Fruit fly (Drosophila melanogaster) whole organism, embryonic: Measurements from ENCODE around the gene obst-F.

Experiments used
- Aef1 ChIP-seq: fragments of 200-800 bp; sonication (Bioruptor generic); IDR thresholded peaks from 3 replicates; pipeline ENCODE4 v1.3.6; 2022; ENCODE audit warnings: missing biosample characterization, missing genetic modification characterization
- Asciz ChIP-seq: fragments of 200-800 bp; sonication (Bioruptor generic); optimal IDR thresholded peaks from 2 replicates; lab custom pipeline; 2017; ENCODE audit warnings: missing biosample characterization, mild to moderate bottlenecking, missing genetic modification characterization, missing genetic modification reagents
- CG14965 ChIP-seq: fragments of 200-800 bp; sonication (Bioruptor generic); optimal IDR thresholded peaks from 2 replicates; lab custom pipeline; 2016; ENCODE audit warnings: missing biosample characterization, missing genetic modification characterization, borderline replicate concordance
- CG15073 ChIP-seq: fragments of 200-800 bp; sonication (Bioruptor generic); optimal IDR thresholded peaks from 2 replicates; lab custom pipeline; 2016; ENCODE audit warnings: missing biosample characterization, missing genetic modification characterization
- CG1529 ChIP-seq: fragments of 200-800 bp; sonication (Bioruptor generic); optimal IDR thresholded peaks from 3 replicates; lab custom pipeline; 2018; ENCODE audit warnings: missing biosample characterization, missing genetic modification characterization
- CG17385 ChIP-seq: fragments of 200-800 bp; sonication (Bioruptor generic); optimal IDR thresholded peaks from 3 replicates; lab custom pipeline; 2018; ENCODE audit warnings: missing biosample characterization, mild to moderate bottlenecking, missing genetic modification characterization
- CG17612 ChIP-seq: fragments of 200-800 bp; sonication (Bioruptor generic); IDR thresholded peaks from 2 replicates; pipeline ENCODE4 v1.3.6; 2022; ENCODE audit warnings: missing biosample characterization, missing genetic modification characterization
- CG1792 ChIP-seq: fragments of 200-800 bp; sonication (Bioruptor generic); optimal IDR thresholded peaks from 2 replicates; lab custom pipeline; 2016; ENCODE audit warnings: missing biosample characterization, missing genetic modification characterization
- CG18262 ChIP-seq: fragments of 200-800 bp; optimal IDR thresholded peaks from 3 replicates; lab custom pipeline; 2019; ENCODE audit warnings: missing biosample characterization, mild to moderate bottlenecking, missing genetic modification characterization, moderate library complexity
- CG2199 ChIP-seq: fragments of 200-800 bp; sonication (Bioruptor generic); IDR thresholded peaks from 3 replicates; pipeline ENCODE4 v1.3.6; 2022; ENCODE audit warnings: missing biosample characterization, missing genetic modification characterization
- CG2678 ChIP-seq: fragments of 200-800 bp; sonication (Bioruptor generic); optimal IDR thresholded peaks from 3 replicates; lab custom pipeline; 2019; ENCODE audit warnings: missing biosample characterization, mild to moderate bottlenecking, missing genetic modification characterization, moderate library complexity
- CG30431 ChIP-seq: fragments of 200-800 bp; sonication (Bioruptor generic); optimal IDR thresholded peaks from 2 replicates; lab custom pipeline; 2017; ENCODE audit warnings: missing biosample characterization, missing genetic modification characterization
- CG33213 ChIP-seq: fragments of 200-800 bp; sonication (Bioruptor generic); optimal IDR thresholded peaks from 3 replicates; lab custom pipeline; 2016; ENCODE audit warnings: missing biosample characterization, missing genetic modification characterization
- CG33557 ChIP-seq: fragments of 200-800 bp; sonication (Bioruptor generic); optimal IDR thresholded peaks from 2 replicates; lab custom pipeline; 2019; ENCODE audit warnings: missing biosample characterization, mild to moderate bottlenecking, missing genetic modification characterization, moderate library complexity
- CG3995 ChIP-seq: fragments of 200-800 bp; sonication (Bioruptor generic); optimal IDR thresholded peaks from 3 replicates; lab custom pipeline; 2016; ENCODE audit warnings: missing biosample characterization, missing genetic modification characterization
- CG4707 ChIP-seq: fragments of 200-800 bp; sonication (Bioruptor generic); optimal IDR thresholded peaks from 2 replicates; lab custom pipeline; 2018; ENCODE audit warnings: missing biosample characterization, mild to moderate bottlenecking, missing genetic modification characterization, moderate library complexity
- CG6175 ChIP-seq: fragments of 200-800 bp; sonication (Bioruptor generic); IDR thresholded peaks from 3 replicates; pipeline ENCODE4 v1.3.6; 2022; ENCODE audit warnings: missing biosample characterization, missing genetic modification characterization
- CG7357 ChIP-seq: fragments of 200-800 bp; sonication (Bioruptor generic); IDR thresholded peaks from 3 replicates; pipeline ENCODE4 v1.3.6; 2022; ENCODE audit warnings: missing biosample characterization, missing genetic modification characterization
- CG8924 ChIP-seq: fragments of 200-800 bp; optimal IDR thresholded peaks from 3 replicates; lab custom pipeline; 2019; ENCODE audit warnings: missing biosample characterization, mild to moderate bottlenecking, missing genetic modification characterization, moderate library complexity
- D ChIP-seq, 2 experiments: fragments of 200-800 bp in 1 of 2; fragments of >200 bp in 1 of 2; sonication (Bioruptor generic) in 1 of 2; optimal IDR thresholded peaks; 2 replicates in 1 of 2; 3 replicates in 1 of 2; lab custom pipeline; 2017; ENCODE audit warnings: mild to moderate bottlenecking in 1 of 2, missing biosample characterization in 1 of 2, missing genetic modification characterization in 1 of 2, missing genetic modification reagents in 1 of 2
- Dek ChIP-seq: fragments of 200-800 bp; sonication (Bioruptor generic); optimal IDR thresholded peaks from 3 replicates; lab custom pipeline; 2019; ENCODE audit warnings: missing biosample characterization, mild to moderate bottlenecking, missing genetic modification characterization, moderate library complexity
- Dfd ChIP-seq, 2 experiments: fragments of >200 bp; optimal IDR thresholded peaks; 2 replicates each; lab custom pipeline; 2017; ENCODE audit warnings: missing biosample characterization in 2 of 2, missing genetic modification characterization in 2 of 2
- Dp ChIP-seq: fragments of 200-800 bp; sonication (Bioruptor generic); optimal IDR thresholded peaks from 2 replicates; lab custom pipeline; 2018; ENCODE audit warnings: missing biosample characterization, mild to moderate bottlenecking, missing genetic modification characterization, moderate library complexity
- Elba2 ChIP-seq: fragments of 200-800 bp; sonication (Bioruptor generic); optimal IDR thresholded peaks from 3 replicates; lab custom pipeline; 2016; ENCODE audit warnings: missing biosample characterization, missing genetic modification characterization
- Fer2 ChIP-seq: fragments of 200-800 bp; sonication (Bioruptor generic); optimal IDR thresholded peaks from 2 replicates; lab custom pipeline; 2018; ENCODE audit warnings: missing biosample characterization, mild to moderate bottlenecking, missing genetic modification characterization, moderate library complexity
- HmgD ChIP-seq: fragments of 200-800 bp; sonication (Bioruptor generic); optimal IDR thresholded peaks from 3 replicates; lab custom pipeline; 2016; ENCODE audit warnings: missing biosample characterization, missing genetic modification characterization
- Lpt ChIP-seq: fragments of >200 bp; optimal IDR thresholded peaks from 2 replicates; lab custom pipeline; 2018; ENCODE audit warnings: missing biosample characterization, missing genetic modification characterization
- Myb ChIP-seq: fragments of 200-800 bp; sonication (Bioruptor generic); optimal IDR thresholded peaks from 2 replicates; lab custom pipeline; 2016; ENCODE audit warnings: missing biosample characterization, missing genetic modification characterization
- NK7.1 ChIP-seq: fragments of 200-800 bp; sonication (Bioruptor generic); optimal IDR thresholded peaks from 3 replicates; lab custom pipeline; 2016; ENCODE audit warnings: missing biosample characterization, missing genetic modification characterization
- Scr ChIP-seq: fragments of 200-800 bp; sonication (Bioruptor generic); IDR thresholded peaks from 2 replicates; pipeline ENCODE4 v1.3.6; 2022; ENCODE audit warnings: missing biosample characterization, missing genetic modification characterization; ENCODE audit not compliant: partially characterized antibody
- Sox100B ChIP-seq: fragments of 200-800 bp; sonication (Bioruptor generic); optimal IDR thresholded peaks from 3 replicates; lab custom pipeline; 2018; ENCODE audit warnings: missing biosample characterization, mild to moderate bottlenecking, missing genetic modification characterization
- Sry-δ ChIP-seq: fragments of 200-800 bp; sonication (Bioruptor generic); optimal IDR thresholded peaks from 2 replicates; lab custom pipeline; 2016; ENCODE audit warnings: missing biosample characterization, missing genetic modification characterization
- abd-A ChIP-seq: fragments of 200-800 bp; sonication (Bioruptor generic); optimal IDR thresholded peaks from 3 replicates; lab custom pipeline; 2019; ENCODE audit warnings: missing biosample characterization, mild to moderate bottlenecking, missing genetic modification characterization, moderate library complexity
- chm ChIP-seq: fragments of 200-800 bp; sonication (Bioruptor generic); IDR thresholded peaks from 2 replicates; pipeline ENCODE4 v1.3.6; 2022; ENCODE audit warnings: missing biosample characterization, missing genetic modification characterization
- ci ChIP-seq: fragments of 200-800 bp; sonication (Bioruptor generic); IDR thresholded peaks from 3 replicates; pipeline ENCODE4 v1.3.6; 2022; ENCODE audit warnings: missing biosample characterization, missing genetic modification characterization
- dati ChIP-seq: fragments of 200-800 bp; sonication (Bioruptor generic); IDR thresholded peaks from 2 replicates; pipeline ENCODE4 v1.3.6; 2022; ENCODE audit warnings: missing biosample characterization, missing genetic modification characterization
- dmrt11E ChIP-seq: fragments of 200-800 bp; sonication (Bioruptor generic); optimal IDR thresholded peaks from 3 replicates; lab custom pipeline; 2018; ENCODE audit warnings: missing biosample characterization, mild to moderate bottlenecking, missing genetic modification characterization, moderate library complexity
- ewg ChIP-seq: fragments of 200-800 bp; sonication (Bioruptor generic); optimal IDR thresholded peaks from 3 replicates; lab custom pipeline; 2017; ENCODE audit warnings: mild to moderate bottlenecking, missing biosample characterization, missing genetic modification reagents, missing genetic modification characterization
- fru ChIP-seq: fragments of >200 bp; optimal IDR thresholded peaks from 2 replicates; lab custom pipeline; 2017
- gfzf ChIP-seq: fragments of 200-800 bp; sonication (Bioruptor generic); optimal IDR thresholded peaks from 2 replicates; lab custom pipeline; 2016; ENCODE audit warnings: missing biosample characterization, mild to moderate bottlenecking, missing genetic modification characterization, moderate library complexity
- hkb ChIP-seq, 2 experiments: fragments of 200-800 bp in 1 of 2; fragments of >200 bp in 1 of 2; sonication (Bioruptor generic) in 1 of 2; IDR thresholded peaks in 1 of 2; optimal IDR thresholded peaks in 1 of 2; 2 replicates each; pipeline versions ENCODE4 v1.3.6 to Lab custom; 2017 to 2022; ENCODE audit warnings: missing biosample characterization in 1 of 2, missing genetic modification characterization in 1 of 2
- jumu ChIP-seq: fragments of 200-800 bp; sonication (Bioruptor generic); optimal IDR thresholded peaks from 3 replicates; lab custom pipeline; 2016; ENCODE audit warnings: missing biosample characterization, missing genetic modification characterization
- pfk ChIP-seq: fragments of 200-800 bp; sonication (Bioruptor generic); optimal IDR thresholded peaks from 2 replicates; lab custom pipeline; 2018; ENCODE audit warnings: missing biosample characterization, mild to moderate bottlenecking, missing genetic modification characterization, moderate library complexity
- pnt ChIP-seq: fragments of 200-800 bp; sonication (Bioruptor generic); optimal IDR thresholded peaks from 3 replicates; lab custom pipeline; 2016; ENCODE audit warnings: missing biosample characterization, missing genetic modification characterization
- run ChIP-seq: fragments of 200-800 bp; sonication (Bioruptor generic); optimal IDR thresholded peaks from 3 replicates; lab custom pipeline; 2018; ENCODE audit warnings: missing biosample characterization, mild to moderate bottlenecking, missing genetic modification characterization
- seq ChIP-seq: fragments of 200-800 bp; sonication (Bioruptor generic); IDR thresholded peaks from 2 replicates; pipeline ENCODE4 v1.3.6; 2022; ENCODE audit warnings: missing biosample characterization, missing genetic modification characterization
- ttk ChIP-seq: fragments of 200-800 bp; sonication (Bioruptor generic); IDR thresholded peaks from 2 replicates; pipeline ENCODE4 v2.1.2; 2022; ENCODE audit warnings: missing biosample characterization, missing genetic modification characterization
- usp ChIP-seq: fragments of >200 bp; optimal IDR thresholded peaks from 2 replicates; lab custom pipeline; 2017; ENCODE audit warnings: missing biosample characterization, missing genetic modification characterization
- vvl ChIP-seq: fragments of 200-800 bp; sonication (Bioruptor generic); IDR thresholded peaks from 2 replicates; pipeline ENCODE4 v1.3.6; 2022; ENCODE audit warnings: missing biosample characterization, missing genetic modification characterization
- zen2 ChIP-seq: fragments of 200-800 bp; sonication (Bioruptor generic); IDR thresholded peaks from 3 replicates; pipeline ENCODE4 v1.3.6; 2022; ENCODE audit warnings: missing biosample characterization, missing genetic modification characterization; ENCODE audit not compliant: partially characterized antibody

The obst-F gene

dm6 chr3L:20195875-20196274 is 5.6 kb downstream of the obst-F start (continued):
- TF ChIP-seq abd-A = no peak
- TF ChIP-seq CG18262 (tag; lab: Kevin White, UChicago) = peak; percentile 77
- no peak for TF ChIP-seq CG1792
- no peak for TF ChIP-seq CG14965 (GFP tag; lab: Kevin White, UChicago)
- peak; percentile 26 for TF ChIP-seq run (tag; lab: Kevin White, UChicago)
- peak; percentile 57 for TF ChIP-seq CG17385 (GFP tag; lab: Kevin White, UChicago)
- peak; percentile 39 for TF ChIP-seq CG33213 (GFP tag; lab: Kevin White, UChicago)
- TF ChIP-seq Dp (GFP tag; lab: Kevin White, UChicago) = no peak
- peak; percentile 53 for TF ChIP-seq Asciz (GFP tag; lab: Kevin White, UChicago)
- TF ChIP-seq D (optimal IDR thresholded peaks at IDR 0.05; lab: Kevin White, UChicago) = no peak
- TF ChIP-seq D (GFP tag; optimal IDR thresholded peaks at IDR 0.05; lab: Kevin White, UChicago) = peak; percentile 69
- TF ChIP-seq fru = no peak
- TF ChIP-seq pnt (GFP tag; lab: Kevin White, UChicago) = peak; percentile 75
- TF ChIP-seq NK7.1 = no peak
- no peak for TF ChIP-seq gfzf (GFP tag; lab: Kevin White, UChicago)
- peak; percentile 54 for TF ChIP-seq jumu (GFP tag; lab: Kevin White, UChicago)
- no peak for TF ChIP-seq pfk (GFP tag; lab: Kevin White, UChicago)
- no peak for TF ChIP-seq CG2199
- TF ChIP-seq CG30431 = peak; percentile 43
- TF ChIP-seq Lpt (GFP tag; lab: Kevin White, UChicago) = no peak
- peak; percentile 42; the same call in 1 of the 2 replicates for TF ChIP-seq seq
- TF ChIP-seq Elba2 (GFP tag; lab: Kevin White, UChicago) = no peak
- peak; percentile 20 for TF ChIP-seq Myb
- peak; percentile 57; the same call in 1 of the 2 replicates for TF ChIP-seq dati (GFP tag; lab: Robert Waterston, UW)
- TF ChIP-seq CG4707 (GFP tag; lab: Kevin White, UChicago) = peak; percentile 41
- peak; percentile 17 for TF ChIP-seq Sry-δ (GFP tag; lab: Kevin White, UChicago)
- no peak for TF ChIP-seq Scr (GFP tag; lab: Robert Waterston, UW)
- TF ChIP-seq ewg (GFP tag; lab: Kevin White, UChicago) = peak; percentile 35
- TF ChIP-seq vvl (GFP tag; lab: Robert Waterston, UW) = peak; percentile 80
- TF ChIP-seq CG17612 (GFP tag; lab: Robert Waterston, UW) = peak; percentile 19; the same call in 1 of the 2 replicates
- peak; percentile 59 for TF ChIP-seq Sox100B
- no peak for TF ChIP-seq CG6175 (GFP tag; lab: Robert Waterston, UW)
- TF ChIP-seq CG1529 (GFP tag; lab: Kevin White, UChicago) = peak; percentile 31
- TF ChIP-seq hkb (optimal IDR thresholded peaks at IDR 0.05; lab: Kevin White, UChicago) = no peak
- peak; percentile 72; the same call in 1 of the 2 replicates for TF ChIP-seq hkb (GFP tag; IDR thresholded peaks at IDR 0.05; lab: Robert Waterston, UW)
- peak; percentile 67 for TF ChIP-seq CG2678 (tag; lab: Kevin White, UChicago)
- peak; percentile 56; the same call in 2 of the 3 replicates for TF ChIP-seq CG7357 (GFP tag; lab: Robert Waterston, UW)
- TF ChIP-seq CG8924 = peak; percentile 70
- no peak for TF ChIP-seq CG3995
- no peak for TF ChIP-seq Fer2 (tag; lab: Kevin White, UChicago)
- TF ChIP-seq chm = peak; percentile 67; the same call in 1 of the 2 replicates
- peak; percentile 62 for TF ChIP-seq dmrt11E
- TF ChIP-seq Dfd (GFP tag; optimal IDR thresholded peaks at IDR 0.05; lab: Kevin White, UChicago) = no peak
- TF ChIP-seq zen2 (GFP tag; lab: Robert Waterston, UW) = no peak
- peak; percentile 39; the same call in 2 of the 3 replicates for TF ChIP-seq Aef1 (GFP tag; lab: Robert Waterston, UW)
- no peak for TF ChIP-seq usp
- TF ChIP-seq CG33557 = peak; percentile 27
- TF ChIP-seq ci (GFP tag; lab: Robert Waterston, UW) = peak; percentile 89
- TF ChIP-seq Dek (tag; lab: Kevin White, UChicago) = no peak
- TF ChIP-seq CG15073 (GFP tag; lab: Kevin White, UChicago) = no peak
- no peak for TF ChIP-seq HmgD (GFP tag; lab: Kevin White, UChicago)
- TF ChIP-seq ttk = peak; percentile 55; the same call in 1 of the 2 replicates
